Fruit fly (Drosophila melanogaster) Kc167 (cell line): Measurements from ENCODE around the gene CG1024.

Experiments
- Myc ChIP-seq: fragments of >200 bp; optimal IDR thresholded peaks from 2 replicates; lab custom pipeline; 2017; ENCODE audit warnings: missing external identifiers
- psq ChIP-seq: fragments of >200 bp; optimal IDR thresholded peaks from 2 replicates; lab custom pipeline; 2017; ENCODE audit warnings: missing external identifiers

DNA sequence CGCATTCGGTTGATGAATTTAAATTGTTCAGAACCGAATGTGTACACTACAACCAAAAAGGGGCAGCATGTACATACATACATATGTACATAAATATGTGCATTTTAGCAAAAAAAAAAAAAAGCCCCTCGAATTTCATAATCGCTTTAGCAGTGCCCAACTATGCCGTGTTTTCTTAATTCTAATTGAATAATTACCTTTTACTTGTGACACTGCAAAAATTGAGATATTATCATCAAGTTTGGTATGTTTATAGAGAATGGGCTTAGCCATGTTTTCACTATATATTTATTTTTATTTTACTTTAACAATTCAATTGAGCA lies 21.4 kb upstream of the CG1024 start:
- TF ChIP-seq psq (lab: Kevin White, UChicago) (no peak), Myc (lab: Kevin White, UChicago) (no peak)
